Worm (Caenorhabditis elegans) whole organism, young adult: ENCODE data around the gene Y48A6B.7.

Experiments used
- F23B12.7 ChIP-seq: sonication (generic microtip); optimal IDR thresholded peaks from 2 replicates; lab custom pipeline; 2017; ENCODE audit warnings: missing genetic modification characterization, mild to moderate bottlenecking, missing compliant biosample characterization, antibody characterized with exemption, moderate library complexity; ENCODE audit not compliant: insufficient read depth
- F49E8.2 ChIP-seq: sonication (generic microtip); optimal IDR thresholded peaks from 3 replicates; lab custom pipeline; 2017; ENCODE audit warnings: missing genetic modification characterization, mild to moderate bottlenecking, missing compliant biosample characterization, antibody characterized with exemption, moderate library complexity; ENCODE audit not compliant: insufficient read depth
- die-1 ChIP-seq: sonication (generic microtip); optimal IDR thresholded peaks from 2 replicates; lab custom pipeline; 2016; ENCODE audit warnings: missing genotype, mild to moderate bottlenecking, missing genetic modification characterization, missing compliant biosample characterization
- hlh-12 ChIP-seq: sonication (generic microtip); optimal IDR thresholded peaks from 2 replicates; lab custom pipeline; 2016; ENCODE audit warnings: missing genetic modification characterization, missing compliant biosample characterization
- mcd-1 ChIP-seq: fragments of 200-800 bp; sonication (Bioruptor generic); IDR thresholded peaks from 2 replicates; pipeline ENCODE4 v1.3.6; 2022; ENCODE audit warnings: missing genetic modification reagents, missing genetic modification characterization, missing compliant biosample characterization
- nhr-80 ChIP-seq: sonication (generic microtip); optimal IDR thresholded peaks from 2 replicates; lab custom pipeline; 2016; ENCODE audit warnings: missing genetic modification characterization, missing compliant biosample characterization
- nhr-90 ChIP-seq: sonication (generic microtip); optimal IDR thresholded peaks from 2 replicates; lab custom pipeline; 2016; ENCODE audit warnings: missing genotype, mild to moderate bottlenecking, missing genetic modification characterization, missing compliant biosample characterization
- unc-62 ChIP-seq: fragments of 150-350 bp; optimal IDR thresholded peaks from 2 replicates; lab custom pipeline; 2014; ENCODE audit warnings: missing biosample characterization, missing genetic modification reagents, missing genetic modification characterization

ce11 chrIII:11045196-11045595, 18.8 kb upstream of the Y48A6B.7 start:
- no peak for TF ChIP-seq unc-62 (GFP tag; lab: Kevin White, UChicago)
- no peak for TF ChIP-seq F49E8.2
- no peak for TF ChIP-seq F23B12.7
- TF ChIP-seq nhr-90 = no peak
- no peak for TF ChIP-seq nhr-80 (tag; lab: Kevin White, UChicago)
- no peak for TF ChIP-seq mcd-1 (GFP tag; lab: Robert Waterston, UW)
- no peak for TF ChIP-seq die-1 (tag; lab: Kevin White, UChicago)
- no peak for TF ChIP-seq hlh-12
